Fruit fly (Drosophila melanogaster) whole organism, pupa: ENCODE data around the gene Rab3-GEF.

Source experiments
- CG10348 ChIP-seq: fragments of 200-800 bp; sonication (Bioruptor generic); IDR thresholded peaks from 2 replicates; pipeline ENCODE4 v1.3.6; 2022; ENCODE audit warnings: missing biosample characterization, missing genetic modification characterization
- CG12605 ChIP-seq: fragments of 200-800 bp; sonication (Bioruptor generic); IDR thresholded peaks from 2 replicates; pipeline ENCODE4 v1.3.6; 2022; ENCODE audit warnings: missing biosample characterization, missing genetic modification characterization
- CG13204 ChIP-seq: fragments of 200-800 bp; sonication (Bioruptor generic); optimal IDR thresholded peaks from 2 replicates; lab custom pipeline; 2018; ENCODE audit warnings: missing biosample characterization, mild to moderate bottlenecking, missing genetic modification characterization, moderate library complexity
- CG14655 ChIP-seq: fragments of 200-800 bp; sonication (Bioruptor generic); optimal IDR thresholded peaks from 3 replicates; lab custom pipeline; 2017; ENCODE audit warnings: mild to moderate bottlenecking, missing biosample characterization, missing genetic modification reagents, missing genetic modification characterization
- CG15710 ChIP-seq: fragments of 200-800 bp; sonication (Bioruptor generic); optimal IDR thresholded peaks from 2 replicates; lab custom pipeline; 2018; ENCODE audit warnings: missing biosample characterization, mild to moderate bottlenecking, missing genetic modification characterization, moderate library complexity
- CG17806 ChIP-seq: fragments of 200-800 bp; sonication (Bioruptor generic); optimal IDR thresholded peaks from 2 replicates; lab custom pipeline; 2018; ENCODE audit warnings: missing biosample characterization, mild to moderate bottlenecking, missing genetic modification characterization, moderate library complexity
- CG32121 ChIP-seq: fragments of 200-800 bp; sonication (Bioruptor generic); IDR thresholded peaks from 2 replicates; pipeline ENCODE4 v1.3.6; 2022; ENCODE audit warnings: missing biosample characterization, missing genetic modification characterization
- CG34367 ChIP-seq: fragments of 200-800 bp; sonication (Bioruptor generic); optimal IDR thresholded peaks from 2 replicates; lab custom pipeline; 2018; ENCODE audit warnings: missing biosample characterization, mild to moderate bottlenecking, missing genetic modification characterization
- CG4496 ChIP-seq: fragments of 200-800 bp; sonication (Bioruptor generic); IDR thresholded peaks from 3 replicates; pipeline ENCODE4 v1.3.6; 2022; ENCODE audit warnings: missing biosample characterization, missing genetic modification characterization
- CG8159 ChIP-seq: fragments of 200-800 bp; sonication (Bioruptor generic); optimal IDR thresholded peaks from 3 replicates; lab custom pipeline; 2018; ENCODE audit warnings: missing biosample characterization, mild to moderate bottlenecking, missing genetic modification characterization, moderate library complexity
- CG8301 ChIP-seq: fragments of 200-800 bp; sonication (Bioruptor generic); optimal IDR thresholded peaks from 2 replicates; lab custom pipeline; 2018; ENCODE audit warnings: missing biosample characterization, mild to moderate bottlenecking, missing genetic modification characterization
- CG9948 ChIP-seq: fragments of 200-800 bp; sonication (Bioruptor generic); optimal IDR thresholded peaks from 2 replicates; lab custom pipeline; 2018; ENCODE audit warnings: missing biosample characterization, mild to moderate bottlenecking, missing genetic modification characterization, moderate library complexity
- D1 ChIP-seq: fragments of 200-800 bp; sonication (Bioruptor generic); optimal IDR thresholded peaks from 2 replicates; lab custom pipeline; 2018; ENCODE audit warnings: missing biosample characterization, mild to moderate bottlenecking, missing genetic modification characterization, moderate library complexity
- EcR ChIP-seq: fragments of 200-800 bp; sonication (Bioruptor generic); optimal IDR thresholded peaks from 3 replicates; lab custom pipeline; 2019; ENCODE audit warnings: missing biosample characterization, missing genetic modification characterization, mild to moderate bottlenecking, moderate library complexity, missing genetic modification reagents
- Ets98B ChIP-seq: fragments of 200-800 bp; sonication (Bioruptor generic); IDR thresholded peaks from 2 replicates; pipeline ENCODE4 v1.3.6; 2022; ENCODE audit warnings: missing biosample characterization, missing genetic modification characterization
- Pif1A ChIP-seq: fragments of 200-800 bp; sonication (Bioruptor generic); optimal IDR thresholded peaks from 3 replicates; lab custom pipeline; 2016; ENCODE audit warnings: missing biosample characterization, missing genetic modification characterization
- Pif1B ChIP-seq: fragments of 200-800 bp; sonication (Bioruptor generic); optimal IDR thresholded peaks from 3 replicates; lab custom pipeline; 2016; ENCODE audit warnings: missing biosample characterization, missing genetic modification characterization
- Snoo ChIP-seq: fragments of 200-800 bp; sonication (Bioruptor generic); optimal IDR thresholded peaks from 3 replicates; lab custom pipeline; 2017; ENCODE audit warnings: missing biosample characterization, mild to moderate bottlenecking, missing genetic modification characterization, inconsistent platforms
- fd96Ca ChIP-seq: fragments of 200-800 bp; sonication (Bioruptor generic); IDR thresholded peaks from 3 replicates; pipeline ENCODE4 v1.3.6; 2022; ENCODE audit warnings: missing biosample characterization, missing genetic modification characterization
- gl ChIP-seq: fragments of 200-800 bp; sonication (Bioruptor generic); optimal IDR thresholded peaks from 2 replicates; lab custom pipeline; 2018; ENCODE audit warnings: missing biosample characterization, mild to moderate bottlenecking, missing genetic modification characterization
- rn ChIP-seq: fragments of 200-800 bp; sonication (Bioruptor generic); IDR thresholded peaks from 2 replicates; pipeline ENCODE4 v1.3.6; 2022; ENCODE audit warnings: missing biosample characterization, missing genetic modification characterization

Rab3-GEF gene

DNA sequence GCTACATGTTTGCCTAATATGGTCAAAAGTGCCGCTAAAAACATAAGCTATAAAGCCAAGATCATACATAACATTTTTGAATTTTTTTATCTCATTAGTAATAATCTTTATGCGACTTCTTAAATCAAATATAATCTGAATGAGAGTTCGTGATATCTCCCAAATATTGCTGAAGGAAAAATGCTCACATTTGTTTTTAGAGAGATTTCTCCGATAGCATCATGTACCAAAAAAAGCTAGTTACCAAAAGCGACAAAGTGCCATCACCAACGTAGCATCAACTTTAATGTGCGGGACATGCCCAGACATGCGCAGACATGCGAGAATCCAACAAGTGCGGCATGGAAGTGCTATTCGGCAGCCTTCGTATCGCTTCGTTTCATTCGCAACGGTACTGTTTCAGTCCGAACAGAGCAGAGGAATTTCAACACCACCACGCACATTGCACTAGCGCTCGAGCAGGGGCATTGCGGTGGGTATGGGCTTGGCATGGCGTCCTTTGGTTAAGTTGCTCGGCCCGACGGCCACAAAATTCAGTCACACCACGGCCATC is at the start of gene Rab3-GEF:
TSS of gene Rab3-GEF (plus strand) at position 537 of the 553 bp plus-strand sequence.
- TF ChIP-seq CG8159, result no peak
- TF ChIP-seq CG12605, result peak; percentile 76; the same call in 1 of the 2 replicates

DNA sequence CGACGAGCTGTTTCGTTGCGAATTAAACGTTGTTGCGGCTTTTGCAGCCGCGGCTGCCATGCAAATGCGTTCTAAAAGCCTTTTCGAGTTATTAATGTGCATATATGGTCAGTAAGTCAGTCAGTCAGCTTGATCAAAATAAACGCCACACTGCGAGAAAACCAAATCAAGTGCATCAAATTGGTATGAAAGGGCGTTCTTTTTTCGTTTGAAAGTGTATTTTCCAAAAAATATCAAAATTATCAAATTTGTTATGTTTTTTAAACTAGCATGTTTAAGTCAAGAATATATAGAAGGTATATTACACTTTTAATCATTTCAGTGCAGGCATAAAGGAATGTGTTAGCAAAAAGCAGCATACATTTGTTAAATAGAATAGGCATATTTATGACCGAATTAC is 47.0 kb upstream of the Rab3-GEF start:
- TF ChIP-seq CG9948 (tag; lab: Kevin White, UChicago) (peak; percentile 2), CG34367 (no peak), Snoo (tag; lab: Kevin White, UChicago) (no peak), CG14655 (GFP tag; lab: Kevin White, UChicago) (peak; percentile 7), CG4496 (GFP tag; lab: Robert Waterston, UW) (peak; percentile 68; the same call in 2 of the 3 replicates), fd96Ca (0 out of 3 replicates have a peak, but pooled peaks have one; percentile 7), CG8159 (peak; percentile 8), Ets98B (GFP tag; lab: Robert Waterston, UW) (peak; percentile 27), CG10348 (GFP tag; lab: Robert Waterston, UW) (no peak), CG17806 (peak; percentile 34), CG32121 (peak; percentile 62), Pif1B (no peak)

DNA sequence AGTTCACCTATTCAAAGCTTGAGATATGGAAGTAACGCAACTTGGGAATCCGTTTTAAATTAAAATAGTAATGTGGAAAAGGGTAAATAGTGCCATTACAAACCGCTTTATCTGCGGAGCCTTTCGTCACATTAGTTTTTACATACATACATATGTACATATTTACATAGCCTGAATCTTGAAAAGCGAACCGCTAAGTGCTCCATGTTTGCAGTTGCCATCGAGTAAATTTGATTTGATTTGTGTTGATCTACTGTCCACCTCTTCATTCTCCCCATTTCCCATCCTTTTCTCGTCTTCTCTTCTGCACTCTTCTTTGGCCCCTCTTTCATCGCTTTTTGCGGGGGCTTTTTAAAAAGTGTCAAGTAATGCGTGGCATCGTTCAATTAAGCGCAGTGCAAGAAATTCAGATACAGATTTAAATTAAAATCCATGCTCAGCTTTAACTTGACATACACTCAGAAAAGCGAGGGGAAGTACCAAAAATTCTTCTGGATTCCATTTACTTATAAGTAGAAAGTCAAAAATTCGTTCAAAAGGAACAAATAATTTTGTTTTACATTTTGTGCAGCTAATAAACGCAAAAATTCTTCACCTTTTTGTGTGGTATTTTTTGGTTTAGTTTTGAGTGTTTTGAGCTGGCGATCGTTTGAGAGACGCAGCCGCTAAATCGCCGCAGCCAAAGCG is 46.3 kb upstream of the Rab3-GEF start:
- TF ChIP-seq CG32121 (peak; percentile 85), CG4496 (GFP tag; lab: Robert Waterston, UW) (peak; percentile 90), CG10348 (GFP tag; lab: Robert Waterston, UW) (peak; percentile 62; the same call in 1 of the 2 replicates), CG17806 (peak; percentile 74), Snoo (tag; lab: Kevin White, UChicago) (peak; percentile 53), CG8159 (peak; percentile 59), Ets98B (GFP tag; lab: Robert Waterston, UW) (peak; percentile 88), Pif1B (peak; percentile 70), gl (tag; lab: Kevin White, UChicago) (no peak), fd96Ca (peak; percentile 83), rn (peak; percentile 75), CG8301 (peak; percentile 80), Pif1A (GFP tag; lab: Kevin White, UChicago) (peak; percentile 59), CG14655 (GFP tag; lab: Kevin White, UChicago) (peak; percentile 80), EcR (GFP tag; lab: Kevin White, UChicago) (no peak), D1 (tag; lab: Kevin White, UChicago) (no peak), CG34367 (peak; percentile 51), CG13204 (GFP tag; lab: Kevin White, UChicago) (no peak), CG9948 (tag; lab: Kevin White, UChicago) (peak; percentile 65), CG15710 (tag; lab: Kevin White, UChicago) (peak; percentile 53), CG12605 (peak; percentile 89)

- TF ChIP-seq Snoo (tag; lab: Kevin White, UChicago), result peak; percentile 12
- TF ChIP-seq CG32121, result peak; percentile 7; the same call in 1 of the 2 replicates
- TF ChIP-seq CG15710 (tag; lab: Kevin White, UChicago), result peak; percentile 35
- 0 out of 3 replicates have a peak, but pooled peaks have one; percentile 4 for TF ChIP-seq fd96Ca
- TF ChIP-seq gl (tag; lab: Kevin White, UChicago), result no peak
- no peak for TF ChIP-seq CG10348 (GFP tag; lab: Robert Waterston, UW)
- peak; percentile 34 for TF ChIP-seq CG14655 (GFP tag; lab: Kevin White, UChicago)
- TF ChIP-seq CG8159, result peak; percentile 40
- no peak for TF ChIP-seq CG9948 (tag; lab: Kevin White, UChicago)
- TF ChIP-seq CG34367, result no peak
- no peak; the same call in 2 of the 3 replicates for TF ChIP-seq CG4496 (GFP tag; lab: Robert Waterston, UW)
- TF ChIP-seq CG12605, result no peak
- no peak for TF ChIP-seq EcR (GFP tag; lab: Kevin White, UChicago)
- TF ChIP-seq Ets98B (GFP tag; lab: Robert Waterston, UW), result no peak
- TF ChIP-seq Pif1A (GFP tag; lab: Kevin White, UChicago), result peak; percentile 48
- no peak for TF ChIP-seq CG8301
- TF ChIP-seq rn, result no peak
- peak; percentile 34 for TF ChIP-seq Pif1B
Observed at dm6 chrX:15043700-15044225, 45.7 kb upstream of the Rab3-GEF start, which contains the start of gene CG5541. Gene CG5541, plus strand, starts transcription at chrX:15044123.

DNA sequence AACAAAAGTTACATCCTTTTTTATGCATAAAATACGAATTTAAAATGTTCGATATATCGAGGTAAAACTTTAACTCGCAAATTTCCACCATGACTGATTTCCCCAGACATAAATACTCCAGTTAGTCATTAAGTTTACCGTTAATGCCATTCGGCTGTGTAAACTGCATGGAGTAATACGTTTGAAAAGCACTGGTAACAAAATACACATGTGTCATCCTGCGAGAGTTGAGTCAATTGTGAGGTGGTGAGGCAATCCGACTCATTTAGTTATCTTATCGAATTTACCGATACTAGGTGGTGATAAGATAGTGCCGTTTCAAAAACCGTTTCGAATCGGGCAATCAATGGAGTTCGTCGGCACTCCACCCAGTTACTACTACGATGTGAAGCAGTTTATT is 43.9 kb upstream of the Rab3-GEF start:
- TF ChIP-seq CG8159, result no peak
- TF ChIP-seq CG17806, result no peak
- TF ChIP-seq CG32121, result no peak
- TF ChIP-seq, all 21 proteins: peak for 0

dm6 chrX:15048713-15049112 is 40.8 kb upstream of the Rab3-GEF start:
- TF ChIP-seq CG4496 (GFP tag; lab: Robert Waterston, UW) (no peak; the same call in 2 of the 3 replicates), EcR (GFP tag; lab: Kevin White, UChicago) (peak; percentile 4)
